Fruit fly (Drosophila melanogaster) whole organism, embryonic: ENCODE results near the gene cv-c.
A peak's percentile ranks its signal among the peaks of the same experiment; 100 is the strongest.

Source experiments
- Adf1 ChIP-seq: fragments of 200-800 bp; sonication (Bioruptor generic); IDR thresholded peaks from 2 replicates; pipeline ENCODE4 v1.3.6; 2022; ENCODE audit warnings: missing biosample characterization, missing genetic modification characterization
- Bdp1 ChIP-seq: fragments of 200-800 bp; sonication (Bioruptor generic); optimal IDR thresholded peaks from 3 replicates; lab custom pipeline; 2016; ENCODE audit warnings: missing biosample characterization, missing genetic modification characterization
- CG12942 ChIP-seq: fragments of 200-800 bp; sonication (Bioruptor generic); optimal IDR thresholded peaks from 3 replicates; lab custom pipeline; 2016; ENCODE audit warnings: missing biosample characterization, missing genetic modification characterization
- CG13894 ChIP-seq: fragments of 200-800 bp; sonication (Bioruptor generic); optimal IDR thresholded peaks from 3 replicates; lab custom pipeline; 2018; ENCODE audit warnings: missing biosample characterization, mild to moderate bottlenecking, missing genetic modification characterization, moderate library complexity
- CG14014 ChIP-seq: fragments of 200-800 bp; sonication (Bioruptor generic); IDR thresholded peaks from 2 replicates; pipeline ENCODE4 v1.3.6; 2022; ENCODE audit warnings: missing biosample characterization, missing genetic modification characterization
- CG1529 ChIP-seq: fragments of 200-800 bp; sonication (Bioruptor generic); optimal IDR thresholded peaks from 3 replicates; lab custom pipeline; 2018; ENCODE audit warnings: missing biosample characterization, missing genetic modification characterization
- CG18599 ChIP-seq: fragments of 200-800 bp; sonication (Bioruptor generic); optimal IDR thresholded peaks from 3 replicates; lab custom pipeline; 2017; ENCODE audit warnings: missing biosample characterization, missing genetic modification characterization, mild to moderate bottlenecking, moderate library complexity, missing genetic modification reagents
- CG2712 ChIP-seq: fragments of 200-800 bp; optimal IDR thresholded peaks from 3 replicates; lab custom pipeline; 2019; ENCODE audit warnings: missing biosample characterization, mild to moderate bottlenecking, missing genetic modification characterization, moderate library complexity
- CG2875 ChIP-seq: fragments of 200-800 bp; sonication (Bioruptor generic); optimal IDR thresholded peaks from 2 replicates; lab custom pipeline; 2017; ENCODE audit warnings: missing biosample characterization, mild to moderate bottlenecking, missing genetic modification characterization, missing genetic modification reagents
- CG31224 ChIP-seq: fragments of 200-800 bp; sonication (Bioruptor generic); IDR thresholded peaks from 2 replicates; pipeline ENCODE4 v1.3.6; 2022; ENCODE audit warnings: missing biosample characterization, missing genetic modification characterization
- CG32772 ChIP-seq: fragments of 200-800 bp; sonication (Bioruptor generic); IDR thresholded peaks from 2 replicates; pipeline ENCODE4 v1.3.6; 2022; ENCODE audit warnings: missing biosample characterization, missing genetic modification characterization
- CG4707 ChIP-seq: fragments of 200-800 bp; sonication (Bioruptor generic); optimal IDR thresholded peaks from 2 replicates; lab custom pipeline; 2018; ENCODE audit warnings: missing biosample characterization, mild to moderate bottlenecking, missing genetic modification characterization, moderate library complexity
- CG4820 ChIP-seq: fragments of 200-800 bp; sonication (Bioruptor generic); optimal IDR thresholded peaks from 3 replicates; lab custom pipeline; 2016; ENCODE audit warnings: missing biosample characterization, missing genetic modification characterization
- CG6272 ChIP-seq: fragments of 200-800 bp; sonication (Bioruptor generic); IDR thresholded peaks from 2 replicates; pipeline ENCODE4 v1.3.6; 2022; ENCODE audit warnings: missing biosample characterization, missing genetic modification characterization
- CG7839 ChIP-seq: fragments of 200-800 bp; sonication (Bioruptor generic); optimal IDR thresholded peaks from 3 replicates; lab custom pipeline; 2018; ENCODE audit warnings: missing biosample characterization, mild to moderate bottlenecking, missing genetic modification characterization, moderate library complexity
- CG9817 ChIP-seq: fragments of 200-800 bp; sonication (Bioruptor generic); optimal IDR thresholded peaks from 2 replicates; lab custom pipeline; 2018; ENCODE audit warnings: missing biosample characterization, mild to moderate bottlenecking, missing genetic modification characterization, moderate library complexity
- CrebB ChIP-seq: fragments of 200-800 bp; sonication (Bioruptor generic); optimal IDR thresholded peaks from 3 replicates; lab custom pipeline; 2018; ENCODE audit warnings: missing biosample characterization, mild to moderate bottlenecking, missing genetic modification characterization
- D19B ChIP-seq: fragments of 200-800 bp; sonication (Bioruptor generic); optimal IDR thresholded peaks from 2 replicates; lab custom pipeline; 2017; ENCODE audit warnings: missing biosample characterization, mild to moderate bottlenecking, missing genetic modification characterization
- E2f2 ChIP-seq: fragments of 200-800 bp; sonication (Bioruptor generic); IDR thresholded peaks from 2 replicates; pipeline ENCODE4 v1.3.6; 2022; ENCODE audit warnings: missing biosample characterization, missing genetic modification characterization
- Eip74EF ChIP-seq, 2 experiments: fragments of 200-800 bp in 1 of 2; fragments of >200 bp in 1 of 2; sonication (Bioruptor generic) in 1 of 2; optimal IDR thresholded peaks; 2 replicates each; lab custom pipeline; 2017 to 2019; ENCODE audit warnings: missing biosample characterization in 2 of 2, missing genetic modification characterization in 2 of 2, mild to moderate bottlenecking in 1 of 2, moderate library complexity in 1 of 2
- Ets97D ChIP-seq: fragments of 200-800 bp; sonication (Bioruptor generic); optimal IDR thresholded peaks from 3 replicates; lab custom pipeline; 2016; ENCODE audit warnings: missing biosample characterization, missing genetic modification characterization
- Fer2 ChIP-seq: fragments of 200-800 bp; sonication (Bioruptor generic); optimal IDR thresholded peaks from 2 replicates; lab custom pipeline; 2018; ENCODE audit warnings: missing biosample characterization, mild to moderate bottlenecking, missing genetic modification characterization, moderate library complexity
- Mad ChIP-seq: fragments of 200-800 bp; sonication (Bioruptor generic); optimal IDR thresholded peaks from 2 replicates; lab custom pipeline; 2016; ENCODE audit warnings: missing biosample characterization, missing genetic modification characterization
- Side ChIP-seq: fragments of 200-800 bp; sonication (Bioruptor generic); optimal IDR thresholded peaks from 2 replicates; lab custom pipeline; 2016; ENCODE audit warnings: missing biosample characterization, missing genetic modification characterization
- Taf1 ChIP-seq: fragments of 200-800 bp; sonication (Bioruptor generic); IDR thresholded peaks from 2 replicates; pipeline ENCODE4 v1.3.6; 2022; ENCODE audit warnings: missing biosample characterization, missing genetic modification characterization
- bcd ChIP-seq: fragments of 200-800 bp; sonication (Bioruptor generic); optimal IDR thresholded peaks from 2 replicates; lab custom pipeline; 2017; ENCODE audit warnings: missing biosample characterization, mild to moderate bottlenecking, missing genetic modification characterization
- cad ChIP-seq: fragments of >200 bp; optimal IDR thresholded peaks from 2 replicates; lab custom pipeline; 2017; ENCODE audit warnings: missing biosample characterization, missing genetic modification characterization
- caup ChIP-seq: fragments of 200-800 bp; sonication (Bioruptor generic); optimal IDR thresholded peaks from 3 replicates; lab custom pipeline; 2017; ENCODE audit warnings: missing biosample characterization, mild to moderate bottlenecking, missing genetic modification characterization, moderate library complexity; ENCODE audit not compliant: severe bottlenecking
- cg ChIP-seq: fragments of 200-800 bp; sonication (Bioruptor generic); optimal IDR thresholded peaks from 3 replicates; lab custom pipeline; 2019; ENCODE audit warnings: missing biosample characterization, mild to moderate bottlenecking, missing genetic modification characterization, moderate library complexity
- chinmo ChIP-seq: fragments of 200-800 bp; sonication (Bioruptor generic); IDR thresholded peaks from 4 replicates; pipeline ENCODE4 v1.3.6; 2022; ENCODE audit warnings: missing biosample characterization, missing genetic modification characterization; ENCODE audit not compliant: partially characterized antibody
- ci ChIP-seq: fragments of 200-800 bp; sonication (Bioruptor generic); IDR thresholded peaks from 3 replicates; pipeline ENCODE4 v1.3.6; 2022; ENCODE audit warnings: missing biosample characterization, missing genetic modification characterization
- croc ChIP-seq: fragments of 200-800 bp; sonication (Bioruptor generic); conservative IDR thresholded peaks from 3 replicates; pipeline ENCODE4 v1.3.6; 2022; ENCODE audit warnings: missing biosample characterization, missing genetic modification characterization
- danr ChIP-seq: fragments of 200-800 bp; sonication (Bioruptor generic); IDR thresholded peaks from 2 replicates; pipeline ENCODE4 v1.3.6; 2022; ENCODE audit warnings: missing biosample characterization, missing genetic modification characterization
- dati ChIP-seq: fragments of 200-800 bp; sonication (Bioruptor generic); IDR thresholded peaks from 2 replicates; pipeline ENCODE4 v1.3.6; 2022; ENCODE audit warnings: missing biosample characterization, missing genetic modification characterization
- eve ChIP-seq, 2 experiments: fragments of >200 bp; optimal IDR thresholded peaks; 2 replicates each; lab custom pipeline; 2017; ENCODE audit warnings: missing biosample characterization in 2 of 2, missing genetic modification characterization in 2 of 2
- fd96Cb ChIP-seq: fragments of 200-800 bp; sonication (Bioruptor generic); optimal IDR thresholded peaks from 2 replicates; lab custom pipeline; 2018; ENCODE audit warnings: missing biosample characterization, mild to moderate bottlenecking, missing genetic modification characterization, moderate library complexity
- gem ChIP-seq: fragments of 200-800 bp; sonication (Bioruptor generic); optimal IDR thresholded peaks from 2 replicates; lab custom pipeline; 2019; ENCODE audit warnings: missing biosample characterization, mild to moderate bottlenecking, missing genetic modification characterization, moderate library complexity
- gro ChIP-seq: fragments of 200-800 bp; sonication (Bioruptor generic); optimal IDR thresholded peaks from 2 replicates; lab custom pipeline; 2016; ENCODE audit warnings: missing biosample characterization, missing genetic modification characterization
- insv ChIP-seq, 2 experiments: fragments of 200-800 bp; sonication (Bioruptor generic); optimal IDR thresholded peaks; 3 replicates each; lab custom pipeline; 2016 to 2018; ENCODE audit warnings: missing biosample characterization in 2 of 2, missing genetic modification characterization in 2 of 2
- lov ChIP-seq, 2 experiments: fragments of 200-800 bp in 1 of 2; fragments of >200 bp in 1 of 2; sonication (Bioruptor generic) in 1 of 2; IDR thresholded peaks in 1 of 2; optimal IDR thresholded peaks in 1 of 2; 2 replicates in 1 of 2; 3 replicates in 1 of 2; pipeline versions ENCODE4 v1.3.6 to Lab custom; 2017 to 2022; ENCODE audit warnings: missing biosample characterization in 1 of 2, missing genetic modification characterization in 1 of 2
- mam ChIP-seq: fragments of 200-800 bp; sonication (Bioruptor generic); optimal IDR thresholded peaks from 3 replicates; lab custom pipeline; 2016; ENCODE audit warnings: missing biosample characterization, missing genetic modification characterization
- nau ChIP-seq: fragments of 200-800 bp; sonication (Bioruptor generic); optimal IDR thresholded peaks from 3 replicates; lab custom pipeline; 2017; ENCODE audit warnings: missing biosample characterization, mild to moderate bottlenecking, missing genetic modification characterization, missing genetic modification reagents
- odd ChIP-seq: fragments of 200-800 bp; sonication (Bioruptor generic); optimal IDR thresholded peaks from 2 replicates; lab custom pipeline; 2017; ENCODE audit warnings: missing biosample characterization, mild to moderate bottlenecking, missing genetic modification characterization
- pan ChIP-seq, 4 experiments: fragments of >200 bp in 3 of 4; fragments of 200-800 bp in 1 of 4; sonication (Bioruptor generic) in 1 of 4; optimal IDR thresholded peaks in 3 of 4; IDR thresholded peaks in 1 of 4; 2 replicates each; pipeline versions ENCODE4 v1.3.6 to Lab custom; 2017 to 2022; ENCODE audit warnings: missing biosample characterization in 2 of 4, missing genetic modification characterization in 2 of 4, mixed read lengths in 1 of 4
- pzg ChIP-seq: fragments of 200-800 bp; sonication (Bioruptor generic); optimal IDR thresholded peaks from 3 replicates; lab custom pipeline; 2018; ENCODE audit warnings: missing biosample characterization, mild to moderate bottlenecking, missing genetic modification characterization, moderate library complexity
- sens ChIP-seq: fragments of 200-800 bp; sonication (Bioruptor generic); peaks from one replicate; lab custom pipeline; 2016; ENCODE audit warnings: missing biosample characterization, missing genetic modification characterization
- shn ChIP-seq: fragments of 200-800 bp; sonication (Bioruptor generic); optimal IDR thresholded peaks from 3 replicates; lab custom pipeline; 2016; ENCODE audit warnings: missing biosample characterization, missing genetic modification characterization
- sim ChIP-seq: fragments of 200-800 bp; sonication (Bioruptor generic); IDR thresholded peaks from 2 replicates; pipeline ENCODE4 v1.3.6; 2022; ENCODE audit warnings: missing biosample characterization, missing genetic modification characterization
- sr ChIP-seq: fragments of 200-800 bp; sonication (Bioruptor generic); IDR thresholded peaks from 3 replicates; pipeline ENCODE4 v1.3.6; 2022; ENCODE audit warnings: missing biosample characterization, missing genetic modification characterization

Gene cv-c

dm6 chr3R:14369481-14370198 lies 111.9 kb downstream of the cv-c start (continued):
- peak; percentile 52 for TF ChIP-seq CG31224 (GFP tag; lab: Robert Waterston, UW)
- no peak for TF ChIP-seq dati
- no peak for TF ChIP-seq fd96Cb (tag; lab: Kevin White, UChicago)
- TF ChIP-seq CG12942 (GFP tag; lab: Kevin White, UChicago): no peak
- TF ChIP-seq cg (GFP tag; lab: Kevin White, UChicago): peak; percentile 46
- TF ChIP-seq CG2712 (tag; lab: Kevin White, UChicago): no peak
- no peak for TF ChIP-seq pzg (GFP tag; lab: Kevin White, UChicago)
- no peak for TF ChIP-seq gem
- TF ChIP-seq Eip74EF (GFP tag; optimal IDR thresholded peaks at IDR 0.05; lab: Kevin White, UChicago): no peak
- TF ChIP-seq sr (GFP tag; lab: Robert Waterston, UW): no peak
- TF ChIP-seq CG9817: no peak
- no peak for TF ChIP-seq CG4707 (GFP tag; lab: Kevin White, UChicago)
- no peak for TF ChIP-seq insv (GFP tag; optimal IDR thresholded peaks at IDR 0.05; lab: Kevin White, UChicago)
- TF ChIP-seq Adf1 (GFP tag; lab: Robert Waterston, UW): peak; percentile 91
- TF ChIP-seq bcd (GFP tag; lab: Kevin White, UChicago): no peak
- TF ChIP-seq caup (GFP tag; lab: Kevin White, UChicago): no peak
- peak; percentile 65; the same call in 2 of the 3 replicates for TF ChIP-seq ci (GFP tag; lab: Robert Waterston, UW)
- no peak for TF ChIP-seq CG1529 (GFP tag; lab: Kevin White, UChicago)
- TF ChIP-seq gro (GFP tag; lab: Kevin White, UChicago): no peak
- TF ChIP-seq Side (GFP tag; lab: Kevin White, UChicago): peak; percentile 15
- TF ChIP-seq eve (GFP tag; optimal IDR thresholded peaks at IDR 0.05; lab: Kevin White, UChicago): peak in 1 of 2 experiments; percentile 39
- TF ChIP-seq CG32772 (GFP tag; lab: Robert Waterston, UW): no peak
- no peak for TF ChIP-seq sim (GFP tag; lab: Robert Waterston, UW)
- no peak for TF ChIP-seq sens (GFP tag; lab: Kevin White, UChicago)
- no peak for TF ChIP-seq nau
- no peak for TF ChIP-seq CG2875
- TF ChIP-seq shn (GFP tag; lab: Kevin White, UChicago): no peak
- no peak for TF ChIP-seq D19B (GFP tag; lab: Kevin White, UChicago)
- no peak for TF ChIP-seq odd
- TF ChIP-seq Ets97D (GFP tag; lab: Kevin White, UChicago): no peak
- no peak for TF ChIP-seq chinmo (GFP tag; lab: Robert Waterston, UW)
- TF ChIP-seq CG4820 (GFP tag; lab: Kevin White, UChicago): no peak
- TF ChIP-seq CG7839 (tag; lab: Kevin White, UChicago): no peak
- no peak for TF ChIP-seq danr (GFP tag; lab: Robert Waterston, UW)
- TF ChIP-seq Taf1 (GFP tag; lab: Robert Waterston, UW): no peak
- no peak for TF ChIP-seq CG6272 (GFP tag; lab: Robert Waterston, UW)
- no peak for TF ChIP-seq croc (GFP tag; lab: Robert Waterston, UW)
- TF ChIP-seq Bdp1 (GFP tag; lab: Kevin White, UChicago): no peak
- no peak for TF ChIP-seq CG13894
- TF ChIP-seq Fer2: no peak
- no peak for TF ChIP-seq pan (optimal IDR thresholded peaks at IDR 0.05; lab: Kevin White, UChicago)
- TF ChIP-seq pan (GFP tag; optimal IDR thresholded peaks at IDR 0.05 in 1 of 2, IDR thresholded peaks at IDR 0.05 in 1 of 2): peak in 1 of 2 experiments; percentile 6
- no peak for TF ChIP-seq cad
- TF ChIP-seq Mad (GFP tag; lab: Kevin White, UChicago): no peak
- TF ChIP-seq lov (optimal IDR thresholded peaks at IDR 0.05; lab: Kevin White, UChicago): no peak
- TF ChIP-seq lov (GFP tag; IDR thresholded peaks at IDR 0.05; lab: Robert Waterston, UW): 0 out of 3 replicates have a peak, but pooled peaks have one; percentile 38
- no peak for TF ChIP-seq E2f2 (GFP tag; lab: Robert Waterston, UW)
- TF ChIP-seq CG14014: no peak
- no peak for TF ChIP-seq CrebB (tag; lab: Kevin White, UChicago)
- TF ChIP-seq CG18599: peak; percentile 9
- no peak for TF ChIP-seq mam (GFP tag; lab: Kevin White, UChicago)
